Worm (Caenorhabditis elegans) whole organism, early embryonic: Measurements from ENCODE around the gene eol-1.

Experiments used
- B0310.2 ChIP-seq: sonication (generic microtip); optimal IDR thresholded peaks from 2 replicates; lab custom pipeline; 2016; ENCODE audit warnings: mild to moderate bottlenecking, missing genetic modification characterization, missing compliant biosample characterization
- F13C5.2 ChIP-seq: sonication (generic microtip); optimal IDR thresholded peaks from 2 replicates; lab custom pipeline; 2017; ENCODE audit warnings: mild to moderate bottlenecking, missing genetic modification characterization, inconsistent platforms, missing compliant biosample characterization
- aly-1 ChIP-seq: sonication (generic microtip); optimal IDR thresholded peaks from 2 replicates; lab custom pipeline; 2016; ENCODE audit warnings: missing genetic modification characterization, missing compliant biosample characterization
- ama-1 ChIP-seq: fragments of 150-350 bp; optimal IDR thresholded peaks from 2 replicates; lab custom pipeline; 2014
- ceh-13 ChIP-seq: fragments of 200-800 bp; sonication (Bioruptor generic); optimal IDR thresholded peaks from 2 replicates; lab custom pipeline; 2018; ENCODE audit warnings: mild to moderate bottlenecking, missing genetic modification characterization, missing compliant biosample characterization
- ceh-36 ChIP-seq: sonication (generic microtip); optimal IDR thresholded peaks from 2 replicates; lab custom pipeline; 2016; ENCODE audit warnings: missing genetic modification characterization, inconsistent platforms, missing compliant biosample characterization
- ets-7 ChIP-seq: sonication (generic microtip); optimal IDR thresholded peaks from 2 replicates; lab custom pipeline; 2016; ENCODE audit warnings: missing genotype, missing genetic modification characterization, missing compliant biosample characterization
- flt-1 ChIP-seq: fragments of 200-800 bp; sonication (Bioruptor generic); IDR thresholded peaks from 2 replicates; pipeline ENCODE4 v1.3.6; 2022; ENCODE audit warnings: missing genetic modification characterization, missing compliant biosample characterization
- hmbx-1 ChIP-seq: sonication (generic microtip); optimal IDR thresholded peaks from 2 replicates; lab custom pipeline; 2016; ENCODE audit warnings: mild to moderate bottlenecking, missing genetic modification characterization, missing compliant biosample characterization
- hmg-4 ChIP-seq: fragments of 200-800 bp; sonication (Bioruptor generic); optimal IDR thresholded peaks from 2 replicates; lab custom pipeline; 2018; ENCODE audit warnings: mild to moderate bottlenecking, missing genetic modification characterization, missing compliant biosample characterization
- hnd-1 ChIP-seq: sonication (generic microtip); optimal IDR thresholded peaks from 2 replicates; lab custom pipeline; 2016; ENCODE audit warnings: missing genetic modification characterization, missing compliant biosample characterization
- pes-1 ChIP-seq: fragments of 200-800 bp; sonication (Bioruptor generic); IDR thresholded peaks from 2 replicates; pipeline ENCODE4 v1.3.6; 2022; ENCODE audit warnings: missing genetic modification reagents, missing genetic modification characterization, missing compliant biosample characterization
- scrt-1 ChIP-seq: fragments of 200-800 bp; sonication (Bioruptor generic); IDR thresholded peaks from 2 replicates; pipeline ENCODE4 v1.3.6; 2022; ENCODE audit warnings: missing genetic modification characterization, missing compliant biosample characterization
- sea-1 ChIP-seq: fragments of 200-800 bp; sonication (Bioruptor generic); conservative IDR thresholded peaks from 2 replicates; pipeline ENCODE4 v1.3.6; 2022; ENCODE audit warnings: missing genetic modification characterization, missing compliant biosample characterization
- tbx-11 ChIP-seq: fragments of 200-800 bp; sonication (Bioruptor generic); IDR thresholded peaks from 2 replicates; pipeline ENCODE4 v1.3.6; 2022; ENCODE audit warnings: missing genetic modification characterization, missing compliant biosample characterization
- tbx-37 ChIP-seq: fragments of 200-800 bp; sonication (Bioruptor generic); conservative IDR thresholded peaks from 2 replicates; pipeline ENCODE4 v1.3.6; 2022; ENCODE audit warnings: missing genetic modification reagents, missing genetic modification characterization, missing compliant biosample characterization
- tra-4 ChIP-seq: sonication (generic microtip); optimal IDR thresholded peaks from 2 replicates; lab custom pipeline; 2017; ENCODE audit warnings: missing genetic modification characterization, missing compliant biosample characterization

eol-1 gene

ce11 chrV:13961927-13962419 is 18.7 kb downstream of the eol-1 start, which contains the start of the genes algn-13 and R10D12.13:
Gene algn-13 (minus strand): TSS chrV:13961977.
Gene R10D12.13 (plus strand): TSS chrV:13962417.
- peak; percentile 73; the same call in 1 of the 2 replicates for TF ChIP-seq tbx-37
- peak; percentile 42 for TF ChIP-seq tra-4 (tag; lab: Kevin White, UChicago)
- TF ChIP-seq hmg-4 (GFP tag; lab: Kevin White, UChicago) = peak; percentile 77
- peak; percentile 89 for TF ChIP-seq pes-1 (GFP tag; lab: Robert Waterston, UW)
- peak; percentile 50 for TF ChIP-seq ceh-13 (GFP tag; lab: Kevin White, UChicago)
- peak; percentile 73 for TF ChIP-seq flt-1 (GFP tag; lab: Robert Waterston, UW)
- TF ChIP-seq ceh-36 (tag; lab: Kevin White, UChicago) = peak; percentile 60
- peak; percentile 77 for TF ChIP-seq scrt-1
- TF ChIP-seq aly-1 (tag; lab: Kevin White, UChicago) = peak; percentile 57
- no peak for TF ChIP-seq ama-1 (lab: Kevin White, UChicago)
- peak; percentile 62 for TF ChIP-seq hnd-1 (tag; lab: Kevin White, UChicago)
- peak; percentile 69 for TF ChIP-seq ets-7 (tag; lab: Kevin White, UChicago)
- peak; percentile 47 for TF ChIP-seq hmbx-1
- TF ChIP-seq sea-1 (GFP tag; lab: Robert Waterston, UW) = peak; percentile 83
- peak; percentile 85 for TF ChIP-seq F13C5.2 (tag; lab: Kevin White, UChicago)
- TF ChIP-seq B0310.2 (tag; lab: Kevin White, UChicago) = peak; percentile 48
- peak; percentile 80; the same call in 1 of the 2 replicates for TF ChIP-seq tbx-11

ce11 chrV:13960916-13961315 is 19.8 kb downstream of the eol-1 start, which contains the start of gene srh-24:
Gene srh-24 (minus strand): TSS chrV:13961016.
- TF ChIP-seq ama-1 (lab: Kevin White, UChicago) = no peak
- TF ChIP-seq ceh-36 (tag; lab: Kevin White, UChicago) = no peak
- TF ChIP-seq aly-1 (tag; lab: Kevin White, UChicago) = no peak
- TF ChIP-seq sea-1 (GFP tag; lab: Robert Waterston, UW) = no peak
- no peak for TF ChIP-seq pes-1 (GFP tag; lab: Robert Waterston, UW)
- no peak for TF ChIP-seq tbx-11
- TF ChIP-seq hmg-4 (GFP tag; lab: Kevin White, UChicago) = no peak
- TF ChIP-seq scrt-1 = no peak
- no peak for TF ChIP-seq F13C5.2 (tag; lab: Kevin White, UChicago)

ce11 chrV:13958247-13958646 is 22.5 kb downstream of the eol-1 start, which contains the start of gene R10D12.10:
Gene R10D12.10 (minus strand): TSS chrV:13958347.
- TF ChIP-seq ama-1 (lab: Kevin White, UChicago) (no peak), pes-1 (GFP tag; lab: Robert Waterston, UW) (no peak), flt-1 (GFP tag; lab: Robert Waterston, UW) (no peak), B0310.2 (tag; lab: Kevin White, UChicago) (no peak), aly-1 (tag; lab: Kevin White, UChicago) (no peak), ceh-13 (GFP tag; lab: Kevin White, UChicago) (no peak), F13C5.2 (tag; lab: Kevin White, UChicago) (no peak), hnd-1 (tag; lab: Kevin White, UChicago) (no peak), scrt-1 (no peak), sea-1 (GFP tag; lab: Robert Waterston, UW) (no peak)

- TF ChIP-seq hmbx-1 (no peak), ceh-13 (GFP tag; lab: Kevin White, UChicago) (no peak), aly-1 (tag; lab: Kevin White, UChicago) (no peak), ets-7 (tag; lab: Kevin White, UChicago) (no peak), pes-1 (GFP tag; lab: Robert Waterston, UW) (no peak), tbx-11 (no peak), scrt-1 (no peak)
Observed at ce11 chrV:13957691-13958090, 23.0 kb downstream of the eol-1 start.

- TF ChIP-seq tbx-11 = no peak
Observed at ce11 chrV:13955370-13956089, 25.2 kb downstream of the eol-1 start.

ce11 chrV:13954056-13954455 is 26.7 kb downstream of the eol-1 start, which contains the start of gene swt-6:
Gene swt-6 (plus strand): TSS chrV:13954356.
- TF ChIP-seq pes-1 (GFP tag; lab: Robert Waterston, UW) = no peak

ce11 chrV:13953191-13953590 is 27.5 kb downstream of the eol-1 start, which contains the start of gene R10D12.8:
Gene R10D12.8 (minus strand): TSS chrV:13953291.
- TF ChIP-seq tbx-37 (no peak), aly-1 (tag; lab: Kevin White, UChicago) (no peak)

- TF ChIP-seq hmbx-1 (no peak), sea-1 (GFP tag; lab: Robert Waterston, UW) (no peak), pes-1 (GFP tag; lab: Robert Waterston, UW) (no peak), flt-1 (GFP tag; lab: Robert Waterston, UW) (no peak), tra-4 (tag; lab: Kevin White, UChicago) (no peak), B0310.2 (tag; lab: Kevin White, UChicago) (no peak), ets-7 (tag; lab: Kevin White, UChicago) (no peak), tbx-11 (no peak), scrt-1 (no peak), ceh-13 (GFP tag; lab: Kevin White, UChicago) (no peak), tbx-37 (no peak), hnd-1 (tag; lab: Kevin White, UChicago) (no peak), ama-1 (lab: Kevin White, UChicago) (no peak), hmg-4 (GFP tag; lab: Kevin White, UChicago) (no peak)
Observed at ce11 chrV:13949752-13950151, 31.0 kb downstream of the eol-1 start, which contains the start of gene R10D12.7. Gene R10D12.7 (plus strand): TSS chrV:13950052.
